Worm (Caenorhabditis elegans): ENCODE data around the gene Y22D7AL.4.

Gene Y22D7AL.4

DNA sequence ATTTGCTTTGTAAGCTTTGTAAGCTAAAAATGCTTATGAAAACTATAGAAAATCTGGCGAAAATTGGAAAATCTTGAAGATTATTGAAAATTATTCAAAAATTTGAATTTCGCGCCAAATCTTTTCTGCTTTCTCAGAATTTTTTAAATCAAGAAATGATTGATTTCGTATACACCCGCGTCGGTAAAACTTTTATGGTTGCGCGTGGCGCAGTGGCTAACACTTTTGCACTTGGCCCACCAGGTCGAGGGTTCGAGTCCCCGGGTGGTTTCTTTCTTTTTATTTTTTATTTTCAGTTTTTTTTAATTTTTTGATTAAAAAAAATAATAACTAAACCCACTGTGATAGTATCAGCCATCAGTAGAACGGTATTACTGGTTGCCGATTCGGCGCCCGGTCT lies 27.5 kb upstream of the Y22D7AL.4 start:
- no peak for TF ChIP-seq cnd-1 (tag; optimal IDR thresholded peaks at IDR 0.05)
- TF ChIP-seq lsy-2 (tag; optimal IDR thresholded peaks at IDR 0.05): no peak
- TF ChIP-seq unc-120 (tag; optimal IDR thresholded peaks at IDR 0.05; ENCODE audit: poor library complexity, severe bottlenecking): no peak
- no peak for TF ChIP-seq mep-1 (tag; optimal IDR thresholded peaks at IDR 0.05)
- no peak for TF ChIP-seq nhr-237 (tag; optimal IDR thresholded peaks at IDR 0.05)
- TF ChIP-seq ham-2 (GFP tag; optimal IDR thresholded peaks at IDR 0.05): no peak
- no peak for TF ChIP-seq nhr-12 (tag; optimal IDR thresholded peaks at IDR 0.05)
- TF ChIP-seq zip-8 (tag; optimal IDR thresholded peaks at IDR 0.05): no peak
- TF ChIP-seq unc-39 (tag; optimal IDR thresholded peaks at IDR 0.05): no peak
- TF ChIP-seq flh-1 (GFP tag; optimal IDR thresholded peaks at IDR 0.05): no peak
- no peak for TF ChIP-seq elt-1 (tag; optimal IDR thresholded peaks at IDR 0.05; ENCODE audit: borderline replicate concordance, insufficient read depth)
- TF ChIP-seq lin-32 (GFP tag; optimal IDR thresholded peaks at IDR 0.05): no peak

DNA sequence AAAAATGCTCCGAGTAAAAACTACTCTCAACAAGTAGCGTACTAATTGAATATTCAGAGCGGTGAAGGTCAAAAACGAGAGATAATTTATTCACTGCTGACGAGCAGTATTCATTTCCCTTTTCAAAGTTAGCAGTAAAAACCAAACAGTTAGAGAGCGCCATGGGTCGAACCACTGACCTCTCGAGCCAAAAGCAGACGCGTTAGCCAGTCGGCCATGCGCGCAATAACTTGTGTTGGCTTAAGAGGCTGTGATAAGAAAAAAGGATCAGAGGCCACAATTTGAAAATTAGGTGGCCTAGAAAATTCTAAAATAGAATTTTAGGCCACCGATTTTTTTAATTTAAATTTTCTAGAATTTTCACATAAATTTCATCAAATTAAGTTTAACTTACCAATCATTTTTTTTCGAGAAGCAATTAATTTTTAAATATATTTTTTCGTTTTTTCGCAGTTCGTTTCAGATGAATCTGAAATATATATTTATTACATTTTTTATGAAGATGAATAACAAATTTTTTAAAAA lies 25.7 kb upstream of the Y22D7AL.4 start, which contains the start of gene sms-3:
TSS of gene sms-3 (minus strand) at position 475 of the 525 bp plus-strand sequence.
- peak; percentile 2 for TF ChIP-seq drap-1 (GFP tag; optimal IDR thresholded peaks at IDR 0.05)
- no peak for TF ChIP-seq nhr-2 (tag; optimal IDR thresholded peaks at IDR 0.05)
- TF ChIP-seq snpc-4 (tag; optimal IDR thresholded peaks at IDR 0.05): no peak
- TF ChIP-seq lin-13 (tag; optimal IDR thresholded peaks at IDR 0.05): peak; percentile 5
- no peak for TF ChIP-seq hlh-1 (tag; optimal IDR thresholded peaks at IDR 0.05)
- TF ChIP-seq unc-39 (tag; optimal IDR thresholded peaks at IDR 0.05): no peak
- TF ChIP-seq ces-1 (GFP tag; optimal IDR thresholded peaks at IDR 0.05): no peak
- no peak for TF ChIP-seq mep-1 (tag; optimal IDR thresholded peaks at IDR 0.05)
- peak; percentile 32 for TF ChIP-seq M03D4.4 (tag; optimal IDR thresholded peaks at IDR 0.05)
- TF ChIP-seq mls-2 (tag; optimal IDR thresholded peaks at IDR 0.05): no peak
- peak; percentile 18 for TF ChIP-seq sptf-1 (tag; optimal IDR thresholded peaks at IDR 0.05)

DNA sequence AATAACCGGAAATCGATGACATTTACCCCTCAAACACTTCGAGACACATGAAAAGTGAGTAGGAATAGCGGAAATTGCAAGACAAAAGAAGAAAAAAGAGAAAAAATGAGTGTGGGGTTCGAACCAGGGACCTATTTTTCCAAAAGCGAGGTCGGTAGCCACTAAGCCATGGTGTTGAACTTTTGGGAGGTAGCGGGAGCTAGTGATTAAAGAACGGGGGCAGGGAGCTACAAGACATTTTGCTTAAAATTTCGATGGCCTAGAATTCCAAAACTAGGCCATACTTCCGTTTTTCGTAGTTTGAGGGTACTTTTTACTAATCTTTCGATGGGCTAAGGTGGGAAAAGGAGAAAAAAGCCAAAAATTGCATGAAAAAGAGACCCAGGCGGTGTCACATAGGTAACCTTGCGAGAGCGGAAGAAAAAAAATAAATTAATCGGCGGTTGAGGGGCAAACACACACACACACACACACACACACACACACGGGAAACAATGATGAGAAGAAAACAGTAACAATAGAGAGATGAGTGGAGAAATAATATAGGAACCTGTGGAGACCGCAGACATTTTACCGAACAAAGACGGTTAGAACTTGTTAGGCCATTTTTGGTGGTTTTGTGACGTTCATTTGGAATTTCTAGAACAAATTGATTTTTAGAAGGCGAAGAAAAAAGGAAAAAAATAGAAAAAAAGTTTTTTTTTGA lies 24.8 kb upstream of the Y22D7AL.4 start:
- TF ChIP-seq lin-32 (GFP tag; optimal IDR thresholded peaks at IDR 0.05) (peak; percentile 75), cnd-1 (tag; optimal IDR thresholded peaks at IDR 0.05) (peak; percentile 55), pha-4 (tag; optimal IDR thresholded peaks at IDR 0.05) (no peak), elt-1 (tag; optimal IDR thresholded peaks at IDR 0.05; ENCODE audit: borderline replicate concordance, insufficient read depth) (no peak), mls-2 (tag; optimal IDR thresholded peaks at IDR 0.05) (peak; percentile 84), drap-1 (GFP tag; optimal IDR thresholded peaks at IDR 0.05) (peak; percentile 56), mab-5 (tag; optimal IDR thresholded peaks at IDR 0.05) (no peak), bed-3 (GFP tag; optimal IDR thresholded peaks at IDR 0.05) (peak; percentile 38), M03D4.4 (tag; optimal IDR thresholded peaks at IDR 0.05) (peak; percentile 70), blmp-1 (tag; optimal IDR thresholded peaks at IDR 0.05) (no peak), unc-39 (tag; optimal IDR thresholded peaks at IDR 0.05) (no peak), lsy-2 (tag; optimal IDR thresholded peaks at IDR 0.05) (no peak), ztf-11 (tag; optimal IDR thresholded peaks at IDR 0.05) (no peak), ceh-39 (tag; optimal IDR thresholded peaks at IDR 0.05) (no peak), ceh-43 (GFP tag; optimal IDR thresholded peaks at IDR 0.05) (peak; percentile 73), nhr-28 (tag; optimal IDR thresholded peaks at IDR 0.05) (no peak), nhr-2 (tag; optimal IDR thresholded peaks at IDR 0.05) (peak; percentile 7), zip-8 (tag; optimal IDR thresholded peaks at IDR 0.05) (no peak), nhr-237 (tag; optimal IDR thresholded peaks at IDR 0.05) (no peak), snpc-4 (tag; optimal IDR thresholded peaks at IDR 0.05) (no peak), tbx-8 (GFP tag; optimal IDR thresholded peaks at IDR 0.05) (peak; percentile 67), unc-62 (GFP tag; optimal IDR thresholded peaks at IDR 0.05) (no peak), sptf-1 (tag; optimal IDR thresholded peaks at IDR 0.05) (peak; percentile 89), ceh-83 (GFP tag; optimal IDR thresholded peaks at IDR 0.05) (peak; percentile 88), sem-2 (GFP tag; optimal IDR thresholded peaks at IDR 0.05) (peak; percentile 49), ham-2 (GFP tag; optimal IDR thresholded peaks at IDR 0.05) (peak; percentile 64), nhr-76 (tag; optimal IDR thresholded peaks at IDR 0.05) (no peak), nhr-12 (tag; optimal IDR thresholded peaks at IDR 0.05) (no peak), flh-1 (GFP tag; optimal IDR thresholded peaks at IDR 0.05) (peak; percentile 36), elt-3 (tag; optimal IDR thresholded peaks at IDR 0.05) (no peak), hlh-1 (tag; optimal IDR thresholded peaks at IDR 0.05) (peak; percentile 8), ces-1 (GFP tag; optimal IDR thresholded peaks at IDR 0.05) (no peak), lin-13 (tag; optimal IDR thresholded peaks at IDR 0.05) (peak; percentile 5), unc-120 (tag; optimal IDR thresholded peaks at IDR 0.05; ENCODE audit: poor library complexity, severe bottlenecking) (peak; percentile 55), mep-1 (tag; optimal IDR thresholded peaks at IDR 0.05) (no peak)

Data from whole organism, mixed stage, embryonic.